Worm (Caenorhabditis elegans) whole organism, L1 larva: ENCODE results near the gene fbxa-208.

Experiments used
- egl-27 ChIP-seq, 2 experiments: fragments of 150-350 bp in 1 of 2; sonication (generic microtip); optimal IDR thresholded peaks; 3 replicates each; lab custom pipeline; 2017 to 2018; ENCODE audit warnings: missing biosample characterization in 2 of 2, missing genetic modification characterization in 2 of 2, missing genetic modification reagents in 2 of 2
- fkh-8 ChIP-seq: sonication (generic microtip); optimal IDR thresholded peaks from 2 replicates; lab custom pipeline; 2016; ENCODE audit warnings: mild to moderate bottlenecking, missing genetic modification characterization, missing compliant biosample characterization
- lin-35 ChIP-seq, 2 experiments: fragments of 150-350 bp; optimal IDR thresholded peaks; 2 replicates each; lab custom pipeline; 2014; ENCODE audit warnings: missing biosample characterization in 2 of 2, missing genetic modification characterization in 2 of 2, missing genetic modification reagents in 2 of 2
- mdl-1 ChIP-seq, 2 experiments: fragments of 150-350 bp; optimal IDR thresholded peaks; 2 replicates each; lab custom pipeline; 2014 to 2017; ENCODE audit warnings: missing biosample characterization in 2 of 2, missing genetic modification characterization in 2 of 2, inconsistent platforms in 1 of 2
- mep-1 ChIP-seq: fragments of 150-350 bp; optimal IDR thresholded peaks from 2 replicates; lab custom pipeline; 2014; ENCODE audit warnings: missing biosample characterization, missing genetic modification characterization
- nhr-11 ChIP-seq: fragments of 150-350 bp; optimal IDR thresholded peaks from 2 replicates; lab custom pipeline; 2014; ENCODE audit warnings: missing biosample characterization, missing genetic modification characterization
- swsn-7 ChIP-seq: sonication (generic microtip); optimal IDR thresholded peaks from 2 replicates; lab custom pipeline; 2016; ENCODE audit warnings: missing genetic modification characterization, missing compliant biosample characterization
- tbx-2 ChIP-seq: sonication (generic microtip); optimal IDR thresholded peaks from 2 replicates; lab custom pipeline; 2016; ENCODE audit warnings: missing genetic modification characterization, missing compliant biosample characterization
- ztf-4 ChIP-seq: fragments of 150-350 bp; optimal IDR thresholded peaks from 2 replicates; lab custom pipeline; 2014; ENCODE audit warnings: missing biosample characterization, missing genetic modification characterization

DNA sequence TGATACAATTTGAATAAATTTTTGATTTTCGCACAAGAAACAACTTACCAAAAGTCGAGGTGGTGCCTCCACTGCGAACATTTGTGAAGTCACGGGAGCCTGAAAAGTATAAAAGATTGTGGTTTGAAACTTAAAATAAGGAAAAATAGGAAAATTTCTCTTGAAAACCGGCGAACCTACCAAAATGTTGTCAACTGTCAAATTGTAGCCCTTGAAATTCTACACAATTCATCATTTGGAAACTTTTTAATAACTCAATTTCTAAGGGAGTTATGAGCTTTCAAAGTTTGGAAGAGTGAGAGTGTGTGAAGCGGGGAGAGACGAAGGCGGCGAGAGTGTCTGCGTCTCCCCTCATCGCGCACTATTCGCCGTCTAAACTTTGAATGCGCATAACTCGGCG is 26.4 kb upstream of the fbxa-208 start, which contains the start of gene pes-4:
- TF ChIP-seq mdl-1 (tag; optimal IDR thresholded peaks at IDR 0.05; lab: Kevin White, UChicago) (no peak), nhr-11 (no peak), lin-35 (GFP tag; optimal IDR thresholded peaks at IDR 0.05; lab: Kevin White, UChicago) (no peak), mep-1 (tag; lab: Kevin White, UChicago) (no peak), ztf-4 (no peak), swsn-7 (tag; lab: Kevin White, UChicago) (no peak), egl-27 (tag; optimal IDR thresholded peaks at IDR 0.05; lab: Kevin White, UChicago) (no peak), tbx-2 (tag; lab: Kevin White, UChicago) (no peak), fkh-8 (tag; lab: Kevin White, UChicago) (no peak)
